Worm (Caenorhabditis elegans) whole organism, late embryonic: ENCODE measurements around the gene K01A6.7.

Source experiments
- hlh-30 ChIP-seq: sonication (generic microtip); optimal IDR thresholded peaks from 2 replicates; lab custom pipeline; 2017; ENCODE audit warnings: antibody characterized with exemption, missing genetic modification characterization, missing compliant biosample characterization; ENCODE audit not compliant: insufficient read depth
- madf-2 ChIP-seq: sonication (generic microtip); optimal IDR thresholded peaks from 2 replicates; lab custom pipeline; 2017; ENCODE audit warnings: missing genetic modification characterization, missing compliant biosample characterization

- TF ChIP-seq madf-2 (tag; lab: Kevin White, UChicago) = no peak
- no peak for TF ChIP-seq hlh-30 (tag; lab: Kevin White, UChicago)
Measured at ce11 chrIV:11776968-11777467, 38.7 kb upstream of the K01A6.7 start.
